Worm (Caenorhabditis elegans) whole organism, early embryonic: ENCODE data around the gene col-132.

Experiments used
- ama-1 ChIP-seq: fragments of 150-350 bp; optimal IDR thresholded peaks from 2 replicates; lab custom pipeline; 2014
- ceh-13 ChIP-seq: fragments of 200-800 bp; sonication (Bioruptor generic); optimal IDR thresholded peaks from 2 replicates; lab custom pipeline; 2018; ENCODE audit warnings: mild to moderate bottlenecking, missing genetic modification characterization, missing compliant biosample characterization
- ceh-36 ChIP-seq: sonication (generic microtip); optimal IDR thresholded peaks from 2 replicates; lab custom pipeline; 2016; ENCODE audit warnings: missing genetic modification characterization, inconsistent platforms, missing compliant biosample characterization
- ets-7 ChIP-seq: sonication (generic microtip); optimal IDR thresholded peaks from 2 replicates; lab custom pipeline; 2016; ENCODE audit warnings: missing genotype, missing genetic modification characterization, missing compliant biosample characterization
- flt-1 ChIP-seq: fragments of 200-800 bp; sonication (Bioruptor generic); IDR thresholded peaks from 2 replicates; pipeline ENCODE4 v1.3.6; 2022; ENCODE audit warnings: missing genetic modification characterization, missing compliant biosample characterization
- hmbx-1 ChIP-seq: sonication (generic microtip); optimal IDR thresholded peaks from 2 replicates; lab custom pipeline; 2016; ENCODE audit warnings: mild to moderate bottlenecking, missing genetic modification characterization, missing compliant biosample characterization
- pes-1 ChIP-seq: fragments of 200-800 bp; sonication (Bioruptor generic); IDR thresholded peaks from 2 replicates; pipeline ENCODE4 v1.3.6; 2022; ENCODE audit warnings: missing genetic modification reagents, missing genetic modification characterization, missing compliant biosample characterization
- scrt-1 ChIP-seq: fragments of 200-800 bp; sonication (Bioruptor generic); IDR thresholded peaks from 2 replicates; pipeline ENCODE4 v1.3.6; 2022; ENCODE audit warnings: missing genetic modification characterization, missing compliant biosample characterization

DNA sequence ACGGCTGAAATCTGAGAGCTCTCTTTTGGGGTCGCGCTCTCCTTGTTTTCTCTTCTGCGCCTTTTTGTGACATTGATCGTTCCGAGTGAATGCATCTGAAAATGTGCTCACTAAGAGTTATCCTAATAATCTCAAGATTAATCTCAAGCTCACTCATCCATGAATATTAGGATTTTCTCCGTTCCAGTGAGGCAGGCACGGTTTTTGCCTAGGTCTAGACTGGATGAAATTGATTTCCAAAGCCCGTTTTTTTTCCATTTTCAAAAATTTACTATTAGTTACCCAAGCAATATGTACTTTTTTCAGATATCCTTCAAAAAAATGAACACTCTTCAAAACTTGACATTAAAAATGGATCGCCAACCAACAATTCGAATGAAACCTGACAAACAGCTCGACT lies 48.8 kb downstream of the col-132 start, which contains the start of gene amt-2:
- TF ChIP-seq pes-1: no peak
- TF ChIP-seq scrt-1: no peak
- TF ChIP-seq hmbx-1 (tag; lab: Kevin White, UChicago): no peak
- no peak for TF ChIP-seq flt-1
- TF ChIP-seq ceh-13 (GFP tag; lab: Kevin White, UChicago): no peak
- no peak for TF ChIP-seq ama-1 (lab: Kevin White, UChicago)
- no peak for TF ChIP-seq ets-7 (tag; lab: Kevin White, UChicago)
- no peak for TF ChIP-seq ceh-36
